Worm (Caenorhabditis elegans) whole organism, late embryonic: ENCODE data around the gene his-62.

Experiments
- C08G9.2 ChIP-seq: sonication (generic microtip); optimal IDR thresholded peaks from 2 replicates; lab custom pipeline; 2016; ENCODE audit warnings: mild to moderate bottlenecking, missing genetic modification characterization, moderate library complexity, missing compliant biosample characterization
- C38D4.7 ChIP-seq: fragments of 200-800 bp; sonication (Bioruptor generic); optimal IDR thresholded peaks from 2 replicates; lab custom pipeline; 2018; ENCODE audit warnings: mild to moderate bottlenecking, missing genetic modification characterization, moderate library complexity, missing compliant biosample characterization
- K09A11.1 ChIP-seq: sonication (generic microtip); optimal IDR thresholded peaks from 2 replicates; lab custom pipeline; 2017; ENCODE audit warnings: antibody characterized with exemption, mild to moderate bottlenecking, missing genetic modification characterization, missing compliant biosample characterization; ENCODE audit not compliant: insufficient read depth
- Y22D7AL.16 ChIP-seq: sonication (generic microtip); optimal IDR thresholded peaks from 2 replicates; lab custom pipeline; 2016; ENCODE audit warnings: missing genetic modification characterization, missing compliant biosample characterization
- ceh-18 ChIP-seq: sonication (generic microtip); optimal IDR thresholded peaks from 2 replicates; lab custom pipeline; 2016; ENCODE audit warnings: missing genetic modification characterization, missing compliant biosample characterization
- ceh-2 ChIP-seq: sonication (generic microtip); optimal IDR thresholded peaks from 2 replicates; lab custom pipeline; 2016; ENCODE audit warnings: missing genotype, missing genetic modification characterization, missing compliant biosample characterization
- ceh-22 ChIP-seq: sonication (generic microtip); optimal IDR thresholded peaks from 2 replicates; lab custom pipeline; 2017; ENCODE audit warnings: missing biosample characterization, missing genetic modification characterization
- ceh-30 ChIP-seq: fragments of 150-350 bp; optimal IDR thresholded peaks from 2 replicates; lab custom pipeline; 2014; ENCODE audit warnings: missing biosample characterization, missing genetic modification characterization
- ceh-9 ChIP-seq: sonication (generic microtip); optimal IDR thresholded peaks from 2 replicates; lab custom pipeline; 2016; ENCODE audit warnings: mild to moderate bottlenecking, missing genetic modification characterization, inconsistent platforms, missing compliant biosample characterization
- dve-1 ChIP-seq: sonication (generic microtip); optimal IDR thresholded peaks from 2 replicates; lab custom pipeline; 2017; ENCODE audit warnings: antibody characterized with exemption, mild to moderate bottlenecking, missing genetic modification characterization, missing compliant biosample characterization
- fkh-10 ChIP-seq: fragments of 150-350 bp; optimal IDR thresholded peaks from 2 replicates; lab custom pipeline; 2014; ENCODE audit warnings: missing biosample characterization, missing genetic modification reagents, missing genetic modification characterization
- fkh-6 ChIP-seq: sonication (generic microtip); optimal IDR thresholded peaks from 2 replicates; lab custom pipeline; 2016; ENCODE audit warnings: missing genetic modification characterization, missing compliant biosample characterization
- hlh-13 ChIP-seq: fragments of 200-800 bp; sonication (Bioruptor generic); optimal IDR thresholded peaks from 2 replicates; lab custom pipeline; 2018; ENCODE audit warnings: mild to moderate bottlenecking, missing genetic modification characterization, missing compliant biosample characterization
- hlh-30 ChIP-seq: sonication (generic microtip); optimal IDR thresholded peaks from 2 replicates; lab custom pipeline; 2017; ENCODE audit warnings: antibody characterized with exemption, missing genetic modification characterization, missing compliant biosample characterization; ENCODE audit not compliant: insufficient read depth
- hlh-8 ChIP-seq: sonication (generic microtip); optimal IDR thresholded peaks from 2 replicates; lab custom pipeline; 2016; ENCODE audit warnings: missing genotype, missing genetic modification characterization, missing compliant biosample characterization
- madf-2 ChIP-seq: sonication (generic microtip); optimal IDR thresholded peaks from 2 replicates; lab custom pipeline; 2017; ENCODE audit warnings: missing genetic modification characterization, missing compliant biosample characterization
- mec-3 ChIP-seq: sonication (generic microtip); optimal IDR thresholded peaks from 2 replicates; lab custom pipeline; 2016; ENCODE audit warnings: borderline replicate concordance, missing genetic modification characterization, missing compliant biosample characterization
- nfya-1 ChIP-seq: sonication (generic microtip); optimal IDR thresholded peaks from 2 replicates; lab custom pipeline; 2017; ENCODE audit warnings: missing genetic modification characterization, mild to moderate bottlenecking, missing compliant biosample characterization, antibody characterized with exemption, moderate library complexity
- nhr-11 ChIP-seq: fragments of 150-350 bp; optimal IDR thresholded peaks from 2 replicates; lab custom pipeline; 2014; ENCODE audit warnings: missing biosample characterization, missing genetic modification characterization
- nhr-232 ChIP-seq: sonication (generic microtip); optimal IDR thresholded peaks from 2 replicates; lab custom pipeline; 2016; ENCODE audit warnings: missing genetic modification characterization, missing compliant biosample characterization
- npax-4 ChIP-seq: sonication (generic microtip); optimal IDR thresholded peaks from 2 replicates; lab custom pipeline; 2016; ENCODE audit warnings: missing genetic modification characterization, missing compliant biosample characterization
- odd-2 ChIP-seq: sonication (generic microtip); optimal IDR thresholded peaks from 2 replicates; lab custom pipeline; 2017; ENCODE audit warnings: antibody characterized with exemption, mild to moderate bottlenecking, missing genetic modification characterization, missing compliant biosample characterization
- pag-3 ChIP-seq: sonication (generic microtip); optimal IDR thresholded peaks from 2 replicates; lab custom pipeline; 2016; ENCODE audit warnings: missing compliant biosample characterization, missing genetic modification characterization, borderline replicate concordance
- pha-4 ChIP-seq: fragments of 150-350 bp; optimal IDR thresholded peaks from 2 replicates; lab custom pipeline; 2018; ENCODE audit warnings: missing biosample characterization, missing genetic modification reagents, missing genetic modification characterization
- ref-2 ChIP-seq: sonication (generic microtip); optimal IDR thresholded peaks from 2 replicates; lab custom pipeline; 2016; ENCODE audit warnings: missing genetic modification characterization, missing compliant biosample characterization
- rnt-1 ChIP-seq: sonication (generic microtip); optimal IDR thresholded peaks from 2 replicates; lab custom pipeline; 2016; ENCODE audit warnings: missing genetic modification characterization, missing compliant biosample characterization
- sox-4 ChIP-seq: sonication (generic microtip); optimal IDR thresholded peaks from 2 replicates; lab custom pipeline; 2017; ENCODE audit warnings: mild to moderate bottlenecking, missing genetic modification characterization, inconsistent platforms, missing compliant biosample characterization
- tbx-2 ChIP-seq: sonication (generic microtip); optimal IDR thresholded peaks from 2 replicates; lab custom pipeline; 2016; ENCODE audit warnings: missing genetic modification characterization, missing compliant biosample characterization
- tbx-7 ChIP-seq: sonication (generic microtip); optimal IDR thresholded peaks from 2 replicates; lab custom pipeline; 2016; ENCODE audit warnings: missing genotype, missing genetic modification characterization, missing compliant biosample characterization
- unc-42 ChIP-seq: sonication (generic microtip); optimal IDR thresholded peaks from 2 replicates; lab custom pipeline; 2016; ENCODE audit warnings: missing genotype, missing genetic modification characterization, missing compliant biosample characterization
- unc-86 ChIP-seq: sonication (generic microtip); optimal IDR thresholded peaks from 2 replicates; lab custom pipeline; 2016; ENCODE audit warnings: missing genetic modification characterization, missing compliant biosample characterization
- zip-5 ChIP-seq: sonication (generic microtip); optimal IDR thresholded peaks from 2 replicates; lab custom pipeline; 2016; ENCODE audit warnings: missing genetic modification characterization, missing compliant biosample characterization

The his-62 gene

DNA sequence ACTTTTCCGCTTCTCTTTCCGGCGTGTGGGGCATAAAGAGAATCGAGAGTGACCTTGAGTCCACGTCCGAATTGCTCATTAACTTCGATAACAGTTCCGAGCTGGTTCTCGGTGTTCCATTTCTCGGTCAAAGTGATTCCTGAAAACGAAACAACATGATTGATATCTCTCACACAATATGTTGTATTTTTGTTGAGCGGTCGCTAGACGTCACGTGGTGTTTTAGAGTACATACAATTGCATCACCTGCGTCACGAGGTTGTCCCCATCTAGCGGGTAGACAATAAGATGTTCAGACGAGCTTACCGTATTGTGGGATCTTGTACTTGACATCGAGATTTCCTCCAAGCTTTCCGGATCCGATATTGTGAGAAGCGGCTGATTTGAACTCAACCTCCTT is 21.0 kb downstream of the his-62 start:
- no peak for TF ChIP-seq nfya-1 (tag; lab: Kevin White, UChicago)
- no peak for TF ChIP-seq odd-2 (tag; lab: Kevin White, UChicago)
- TF ChIP-seq ceh-18 (tag; lab: Kevin White, UChicago) = no peak
- no peak for TF ChIP-seq zip-5 (tag; lab: Kevin White, UChicago)
- TF ChIP-seq npax-4 (tag; lab: Kevin White, UChicago) = no peak
- peak; percentile 76 for TF ChIP-seq hlh-30
- no peak for TF ChIP-seq pha-4 (tag; lab: Kevin White, UChicago)
- TF ChIP-seq, all 69 proteins: peak for 1

DNA sequence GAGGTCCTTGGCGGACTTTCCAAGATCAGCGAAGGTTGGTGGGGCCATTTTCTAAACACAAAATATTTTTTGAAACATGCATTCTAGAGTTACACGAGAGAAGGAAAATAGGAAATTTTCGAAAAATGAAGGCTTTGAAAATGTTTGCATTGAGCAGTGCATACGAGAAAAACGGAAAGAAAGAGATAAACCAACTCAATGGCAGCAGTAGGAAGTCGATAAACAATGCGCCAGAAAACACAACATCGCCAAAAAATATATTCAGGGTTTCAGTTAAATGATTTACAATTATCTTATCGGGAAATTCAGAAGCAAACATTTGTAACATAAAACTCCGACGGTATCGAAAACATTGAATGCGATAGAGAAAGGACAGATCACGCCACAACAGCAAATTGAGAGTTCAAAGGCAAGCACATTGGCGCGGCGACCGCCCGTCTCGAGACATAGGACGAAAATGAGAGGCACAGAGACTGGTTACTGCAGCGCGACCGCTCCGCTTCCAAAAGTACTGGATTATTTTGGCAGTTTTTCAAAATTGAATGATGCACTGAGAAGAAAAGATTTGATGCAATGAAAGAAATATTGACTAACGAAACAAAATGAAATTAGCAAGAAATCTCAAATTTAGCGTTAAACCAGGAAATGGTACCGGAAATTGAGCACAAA is 21.6 kb downstream of the his-62 start, which contains the start of the genes vdac-1 and R05G6.5:
Gene vdac-1, minus strand, starts transcription at position 51 of the 669 bp plus-strand sequence.
Gene R05G6.5, plus strand, starts transcription at position 527 of the 669 bp plus-strand sequence.
- TF ChIP-seq unc-42 (tag; lab: Kevin White, UChicago) = peak; percentile 47
- TF ChIP-seq pag-3 = no peak
- TF ChIP-seq unc-86 = no peak
- TF ChIP-seq ceh-18 (tag; lab: Kevin White, UChicago) = peak; percentile 31
- TF ChIP-seq nfya-1 (tag; lab: Kevin White, UChicago) = peak; percentile 32
- peak; percentile 45 for TF ChIP-seq dve-1 (tag; lab: Kevin White, UChicago)
- TF ChIP-seq ceh-22 (tag; lab: Kevin White, UChicago) = no peak

DNA sequence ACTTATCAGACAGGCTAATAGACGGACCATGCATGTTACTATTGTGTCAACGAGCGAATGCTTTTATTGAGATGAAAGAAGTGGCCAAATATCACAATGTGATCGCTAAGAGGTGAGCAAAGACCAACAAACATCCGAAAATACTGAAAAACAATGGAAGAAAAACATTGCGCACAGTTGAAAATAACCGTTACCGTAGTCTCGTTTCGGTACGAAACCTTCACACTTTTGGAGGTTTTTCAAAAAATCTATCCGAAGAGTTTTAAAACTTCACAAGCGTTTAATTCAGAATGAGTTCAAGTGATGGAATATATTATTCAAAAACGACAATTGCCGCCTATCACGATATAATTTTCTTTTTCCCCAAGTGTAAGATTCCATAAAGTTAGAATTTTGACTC is 22.5 kb downstream of the his-62 start:
- TF ChIP-seq zip-5 (tag; lab: Kevin White, UChicago) (no peak), mec-3 (no peak), sox-4 (tag; lab: Kevin White, UChicago) (no peak)
- TF ChIP-seq, all 69 proteins: peak for 0

DNA sequence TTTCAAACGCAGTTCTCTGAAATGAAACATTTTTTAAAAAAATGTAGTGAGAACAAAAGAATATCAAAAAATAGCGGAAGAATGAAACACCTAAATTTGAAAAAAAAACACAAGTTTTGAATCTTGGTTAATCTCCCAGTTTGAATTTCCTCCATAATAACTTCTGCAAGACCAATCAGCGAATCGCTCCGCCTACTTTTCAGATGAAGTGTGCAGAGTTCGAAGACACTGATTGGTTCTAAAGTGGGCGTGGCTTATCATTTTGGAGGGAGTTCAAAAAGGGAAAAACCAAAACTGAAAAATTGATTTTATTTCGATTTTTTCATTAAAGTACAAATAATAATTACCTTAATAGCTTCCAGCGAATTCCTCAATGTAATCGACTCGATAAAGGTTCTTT is 24.5 kb downstream of the his-62 start:
- TF ChIP-seq nfya-1 (tag; lab: Kevin White, UChicago) = peak; percentile 72
- TF ChIP-seq C08G9.2 (tag; lab: Kevin White, UChicago) = no peak

DNA sequence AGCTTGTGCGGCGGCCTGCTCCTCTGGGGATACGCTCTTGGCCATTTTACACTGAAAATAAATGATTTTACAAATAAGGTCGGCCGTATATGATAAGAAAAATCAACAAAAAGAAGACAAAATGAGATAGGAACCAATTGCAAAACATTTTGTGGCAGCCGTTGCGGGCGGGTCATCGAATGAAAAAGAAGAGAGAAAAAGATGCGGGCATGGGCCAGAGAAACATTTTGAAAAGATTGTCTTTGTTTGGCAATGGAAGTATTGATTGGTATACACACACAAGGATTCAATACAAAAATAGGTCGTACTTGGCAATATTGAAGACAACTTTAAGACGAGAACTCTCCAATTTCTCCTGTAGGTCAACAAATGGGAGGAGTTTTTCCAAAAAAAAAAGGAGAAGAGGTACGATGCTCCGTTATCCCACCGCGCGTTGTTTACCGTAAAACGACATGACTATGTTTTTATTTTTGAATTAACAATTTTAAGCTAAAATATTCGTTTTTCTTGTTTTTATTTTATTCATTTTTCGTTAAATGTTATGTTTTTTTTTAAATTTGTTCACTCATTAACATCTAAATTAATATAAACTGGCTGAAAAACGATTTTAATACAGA is 26.4 kb downstream of the his-62 start, which contains the start of the genes plc-4 and R05G6.4:
Gene plc-4, minus strand, starts transcription at position 51 of the 617 bp plus-strand sequence.
Gene R05G6.4, plus strand, starts transcription at position 617 of the 617 bp plus-strand sequence.
- TF ChIP-seq hlh-13 (GFP tag; lab: Kevin White, UChicago) (no peak), nhr-232 (tag; lab: Kevin White, UChicago) (no peak), ceh-9 (tag; lab: Kevin White, UChicago) (no peak), tbx-2 (tag; lab: Kevin White, UChicago) (no peak), hlh-8 (tag; lab: Kevin White, UChicago) (no peak), fkh-6 (no peak), nhr-11 (tag; lab: Kevin White, UChicago) (no peak), ceh-2 (tag; lab: Kevin White, UChicago) (no peak), ref-2 (tag; lab: Kevin White, UChicago) (no peak), tbx-7 (tag; lab: Kevin White, UChicago) (no peak), Y22D7AL.16 (no peak), odd-2 (tag; lab: Kevin White, UChicago) (no peak), C38D4.7 (GFP tag; lab: Kevin White, UChicago) (no peak), sox-4 (tag; lab: Kevin White, UChicago) (no peak), dve-1 (tag; lab: Kevin White, UChicago) (no peak), madf-2 (tag; lab: Kevin White, UChicago) (no peak), fkh-10 (GFP tag; lab: Kevin White, UChicago) (no peak), K09A11.1 (tag; lab: Kevin White, UChicago) (no peak), ceh-30 (tag; lab: Kevin White, UChicago) (no peak), rnt-1 (tag; lab: Kevin White, UChicago) (no peak)
